Worm (Caenorhabditis elegans) whole organism, mixed stage, embryonic: Measurements from ENCODE around the gene M106.3.
A peak's percentile ranks its signal among the peaks of the same experiment; 100 is the strongest.

Experiments
- M03D4.4 ChIP-seq: sonication (generic microtip); optimal IDR thresholded peaks from 2 replicates; lab custom pipeline; 2017; ENCODE audit warnings: mild to moderate bottlenecking, missing genetic modification characterization, missing compliant biosample characterization
- bed-3 ChIP-seq: fragments of 200-800 bp; sonication (Bioruptor generic); optimal IDR thresholded peaks from 3 replicates; lab custom pipeline; 2018; ENCODE audit warnings: mild to moderate bottlenecking, missing genetic modification characterization, moderate library complexity, missing compliant biosample characterization
- blmp-1 ChIP-seq: fragments of 150-350 bp; optimal IDR thresholded peaks from 2 replicates; lab custom pipeline; 2014; ENCODE audit warnings: missing biosample characterization, missing genetic modification characterization
- ceh-39 ChIP-seq: fragments of 150-350 bp; optimal IDR thresholded peaks from 2 replicates; lab custom pipeline; 2014; ENCODE audit warnings: missing biosample characterization, missing genetic modification characterization
- ceh-43 ChIP-seq: fragments of 200-800 bp; sonication (Bioruptor generic); optimal IDR thresholded peaks from 2 replicates; lab custom pipeline; 2018; ENCODE audit warnings: mild to moderate bottlenecking, missing genetic modification characterization, moderate library complexity, missing compliant biosample characterization
- ceh-83 ChIP-seq: fragments of 200-800 bp; sonication (Bioruptor generic); optimal IDR thresholded peaks from 2 replicates; lab custom pipeline; 2018; ENCODE audit warnings: mild to moderate bottlenecking, missing genetic modification characterization, missing compliant biosample characterization
- ces-1 ChIP-seq: fragments of 150-350 bp; optimal IDR thresholded peaks from 2 replicates; lab custom pipeline; 2014; ENCODE audit warnings: missing biosample characterization, missing genetic modification reagents, missing genetic modification characterization
- cnd-1 ChIP-seq: fragments of 200-800 bp; sonication (Bioruptor generic); optimal IDR thresholded peaks from 2 replicates; lab custom pipeline; 2018; ENCODE audit warnings: mild to moderate bottlenecking, missing genetic modification characterization, missing compliant biosample characterization
- drap-1 ChIP-seq: fragments of 200-800 bp; sonication (Bioruptor generic); optimal IDR thresholded peaks from 3 replicates; lab custom pipeline; 2018; ENCODE audit warnings: mild to moderate bottlenecking, missing genetic modification characterization, missing compliant biosample characterization
- elt-1 ChIP-seq: sonication (generic microtip); optimal IDR thresholded peaks from 2 replicates; lab custom pipeline; 2017; ENCODE audit warnings: missing genetic modification characterization, mild to moderate bottlenecking, missing compliant biosample characterization, antibody characterized with exemption, moderate library complexity, borderline replicate concordance; ENCODE audit not compliant: insufficient read depth
- elt-3 ChIP-seq: fragments of 150-350 bp; optimal IDR thresholded peaks from 2 replicates; lab custom pipeline; 2014; ENCODE audit warnings: missing biosample characterization, missing genetic modification characterization
- flh-1 ChIP-seq: fragments of 200-800 bp; sonication (Bioruptor generic); optimal IDR thresholded peaks from 2 replicates; lab custom pipeline; 2018; ENCODE audit warnings: mild to moderate bottlenecking, missing genetic modification characterization, moderate library complexity, missing compliant biosample characterization
- ham-2 ChIP-seq: fragments of 200-800 bp; sonication (Bioruptor generic); optimal IDR thresholded peaks from 2 replicates; lab custom pipeline; 2018; ENCODE audit warnings: mild to moderate bottlenecking, missing genetic modification characterization, missing compliant biosample characterization
- hlh-1 ChIP-seq: fragments of 150-350 bp; optimal IDR thresholded peaks from 2 replicates; lab custom pipeline; 2014; ENCODE audit warnings: missing biosample characterization, missing genetic modification reagents, missing genetic modification characterization
- lin-13 ChIP-seq: fragments of 150-350 bp; optimal IDR thresholded peaks from 2 replicates; lab custom pipeline; 2014; ENCODE audit warnings: missing biosample characterization, missing genetic modification characterization
- lin-32 ChIP-seq: fragments of 200-800 bp; sonication (Bioruptor generic); optimal IDR thresholded peaks from 2 replicates; lab custom pipeline; 2018; ENCODE audit warnings: mild to moderate bottlenecking, missing genetic modification characterization, missing compliant biosample characterization
- lsy-2 ChIP-seq: fragments of 150-350 bp; optimal IDR thresholded peaks from 2 replicates; lab custom pipeline; 2014; ENCODE audit warnings: missing biosample characterization, missing genetic modification characterization
- mab-5 ChIP-seq: fragments of 150-350 bp; optimal IDR thresholded peaks from 2 replicates; lab custom pipeline; 2014; ENCODE audit warnings: missing biosample characterization, missing genetic modification characterization
- mep-1 ChIP-seq: fragments of 150-350 bp; optimal IDR thresholded peaks from 2 replicates; lab custom pipeline; 2017; ENCODE audit warnings: missing biosample characterization, missing genetic modification reagents, missing genetic modification characterization, inconsistent platforms
- mls-2 ChIP-seq: sonication (generic microtip); optimal IDR thresholded peaks from 2 replicates; lab custom pipeline; 2016; ENCODE audit warnings: mild to moderate bottlenecking, missing genetic modification characterization, moderate library complexity, missing compliant biosample characterization
- nhr-12 ChIP-seq: fragments of 150-350 bp; optimal IDR thresholded peaks from 2 replicates; lab custom pipeline; 2014; ENCODE audit warnings: missing biosample characterization, missing genetic modification characterization
- nhr-2 ChIP-seq: fragments of 150-350 bp; optimal IDR thresholded peaks from 2 replicates; lab custom pipeline; 2014; ENCODE audit warnings: missing biosample characterization, missing genetic modification characterization
- nhr-237 ChIP-seq: fragments of 150-350 bp; optimal IDR thresholded peaks from 2 replicates; lab custom pipeline; 2014; ENCODE audit warnings: missing biosample characterization, missing genetic modification characterization
- nhr-28 ChIP-seq: fragments of 150-350 bp; optimal IDR thresholded peaks from 2 replicates; lab custom pipeline; 2014; ENCODE audit warnings: missing biosample characterization, missing genetic modification characterization
- nhr-76 ChIP-seq: sonication (generic microtip); optimal IDR thresholded peaks from 2 replicates; lab custom pipeline; 2017; ENCODE audit warnings: missing biosample characterization, missing genetic modification characterization
- pha-4 ChIP-seq: fragments of 150-350 bp; optimal IDR thresholded peaks from 2 replicates; lab custom pipeline; 2018; ENCODE audit warnings: missing biosample characterization, missing genetic modification reagents, missing genetic modification characterization
- sem-2 ChIP-seq: fragments of 200-800 bp; sonication (Bioruptor generic); optimal IDR thresholded peaks from 2 replicates; lab custom pipeline; 2018; ENCODE audit warnings: mild to moderate bottlenecking, missing genetic modification characterization, missing compliant biosample characterization
- snpc-4 ChIP-seq: fragments of 150-350 bp; optimal IDR thresholded peaks from 2 replicates; lab custom pipeline; 2014; ENCODE audit warnings: missing biosample characterization, missing genetic modification characterization
- sptf-1 ChIP-seq: sonication (generic microtip); optimal IDR thresholded peaks from 2 replicates; lab custom pipeline; 2017; ENCODE audit warnings: mild to moderate bottlenecking, missing genetic modification characterization, moderate library complexity, missing compliant biosample characterization
- tbx-8 ChIP-seq: fragments of 200-800 bp; sonication (Bioruptor generic); optimal IDR thresholded peaks from 2 replicates; lab custom pipeline; 2018; ENCODE audit warnings: mild to moderate bottlenecking, missing genetic modification characterization, moderate library complexity, missing compliant biosample characterization
- unc-120 ChIP-seq: sonication (generic microtip); optimal IDR thresholded peaks from 2 replicates; lab custom pipeline; 2017; ENCODE audit warnings: missing genetic modification characterization, missing compliant biosample characterization; ENCODE audit not compliant: poor library complexity, severe bottlenecking
- unc-39 ChIP-seq: fragments of 150-350 bp; optimal IDR thresholded peaks from 2 replicates; lab custom pipeline; 2014; ENCODE audit warnings: missing biosample characterization, missing genetic modification characterization
- unc-62 ChIP-seq: fragments of 150-350 bp; optimal IDR thresholded peaks from 2 replicates; lab custom pipeline; 2014; ENCODE audit warnings: missing biosample characterization, missing genetic modification reagents, missing genetic modification characterization
- zip-8 ChIP-seq: fragments of 150-350 bp; optimal IDR thresholded peaks from 2 replicates; lab custom pipeline; 2014; ENCODE audit warnings: missing biosample characterization, missing genetic modification characterization
- ztf-11 ChIP-seq: fragments of 150-350 bp; optimal IDR thresholded peaks from 2 replicates; lab custom pipeline; 2014; ENCODE audit warnings: missing biosample characterization, missing genetic modification characterization

Gene M106.3

DNA sequence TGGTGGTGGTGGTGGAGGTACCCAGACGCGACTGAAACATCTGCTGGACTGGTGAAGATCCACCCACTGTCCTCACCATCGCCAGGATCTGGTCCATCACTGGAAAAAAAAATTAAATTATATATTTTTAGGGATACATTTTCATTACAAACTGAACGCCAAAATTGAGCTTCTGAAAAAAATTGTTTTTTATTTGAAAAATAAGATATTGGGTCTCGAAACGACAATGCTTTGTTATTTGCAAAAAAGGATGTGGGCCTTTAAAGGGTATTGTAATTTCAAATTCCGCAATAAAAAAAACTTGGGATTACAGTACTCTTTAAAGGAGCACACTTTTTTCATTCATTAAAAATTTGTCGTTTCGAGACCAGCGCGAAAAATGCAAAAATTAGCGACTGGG is 10.8 kb downstream of the M106.3 start, which contains the start of gene M106.2:
TSS of gene M106.2 (minus strand) at position 101 of the 400 bp plus-strand sequence.
- TF ChIP-seq mab-5 (tag; lab: Kevin White, UChicago) (no peak), ceh-43 (GFP tag; lab: Kevin White, UChicago) (no peak), nhr-237 (tag; lab: Kevin White, UChicago) (no peak), ztf-11 (tag; lab: Kevin White, UChicago) (no peak), blmp-1 (tag; lab: Kevin White, UChicago) (no peak), nhr-12 (tag; lab: Kevin White, UChicago) (no peak), cnd-1 (tag; lab: Kevin White, UChicago) (no peak), ces-1 (GFP tag; lab: Kevin White, UChicago) (no peak), nhr-76 (tag; lab: Kevin White, UChicago) (no peak)

DNA sequence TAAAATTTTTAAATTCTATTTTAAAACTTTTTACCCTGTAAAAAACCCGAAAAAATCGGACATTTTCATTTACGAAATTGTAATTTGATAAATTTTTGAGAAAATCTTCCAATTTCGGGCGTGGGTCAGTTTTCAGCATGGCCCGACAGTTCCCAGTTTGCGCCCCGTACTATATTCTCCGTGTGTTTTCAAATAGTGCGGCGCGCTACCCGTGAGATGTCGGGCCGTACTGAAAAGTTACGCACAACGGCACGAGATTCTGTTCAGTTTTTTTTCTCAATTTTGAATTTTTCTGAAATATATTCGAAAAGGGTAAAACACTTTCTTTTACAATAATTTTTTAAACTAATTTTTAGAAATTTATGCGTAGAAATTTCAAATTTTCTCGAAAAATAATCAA is 13.7 kb downstream of the M106.3 start:
- no peak for TF ChIP-seq nhr-2

DNA sequence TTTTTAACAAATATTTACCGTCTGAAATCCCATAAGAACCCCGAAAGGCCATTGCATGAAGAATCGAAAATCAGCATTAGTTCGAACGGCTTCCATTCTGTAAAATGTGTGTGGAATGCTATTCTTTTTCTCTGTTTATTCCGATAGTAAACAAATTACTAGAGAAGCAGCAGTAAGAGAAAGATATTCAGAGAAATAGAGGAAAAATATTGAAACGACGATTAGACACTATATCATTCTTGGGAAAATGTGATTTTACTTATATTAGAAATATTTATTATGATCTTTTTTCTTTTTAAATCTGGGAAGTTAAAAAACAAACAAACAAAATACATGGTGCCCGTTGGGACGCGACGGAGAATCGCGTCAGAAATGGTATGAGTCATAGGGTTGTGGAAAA is 17.2 kb downstream of the M106.3 start, which contains the start of gene M106.8:
TSS of gene M106.8 (minus strand) at position 101 of the 400 bp plus-strand sequence.
- TF ChIP-seq ztf-11 (tag; lab: Kevin White, UChicago) (no peak), nhr-76 (tag; lab: Kevin White, UChicago) (no peak)
- TF ChIP-seq, all 35 proteins: peak for 0

DNA sequence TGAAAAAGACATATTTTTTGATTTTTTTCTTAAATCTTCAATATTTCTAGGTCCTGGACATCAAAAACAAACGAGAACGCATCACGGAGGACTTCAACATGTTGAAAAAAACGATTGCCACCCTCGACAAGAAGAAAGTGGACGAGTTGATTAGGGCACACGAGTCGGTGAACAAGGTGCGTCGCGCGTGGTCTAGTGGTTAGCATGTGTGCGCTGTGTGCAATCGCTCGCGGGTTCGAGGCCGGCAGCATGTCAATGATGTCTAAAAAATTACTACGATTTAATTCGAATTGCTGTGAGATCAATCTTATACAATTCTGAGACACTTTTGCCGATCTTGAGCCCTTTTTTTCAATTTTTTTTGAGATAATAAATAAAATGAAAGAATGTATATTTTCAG is 20.6 kb downstream of the M106.3 start:
- TF ChIP-seq blmp-1 (tag; lab: Kevin White, UChicago): no peak
- TF ChIP-seq unc-39 (tag; lab: Kevin White, UChicago): peak; percentile 43
- peak; percentile 33 for TF ChIP-seq ceh-39 (tag; lab: Kevin White, UChicago)
- TF ChIP-seq elt-1 (tag; lab: Kevin White, UChicago): no peak
- TF ChIP-seq unc-120 (tag; lab: Kevin White, UChicago): peak; percentile 84
- peak; percentile 23 for TF ChIP-seq hlh-1 (tag; lab: Kevin White, UChicago)
- peak; percentile 23 for TF ChIP-seq mep-1 (tag; lab: Kevin White, UChicago)
- TF ChIP-seq lin-32 (GFP tag; lab: Kevin White, UChicago): peak; percentile 90
- no peak for TF ChIP-seq nhr-76 (tag; lab: Kevin White, UChicago)
- no peak for TF ChIP-seq snpc-4
- no peak for TF ChIP-seq nhr-237 (tag; lab: Kevin White, UChicago)
- TF ChIP-seq zip-8 (tag; lab: Kevin White, UChicago): no peak
- peak; percentile 98 for TF ChIP-seq mls-2 (tag; lab: Kevin White, UChicago)
- TF ChIP-seq lsy-2 (tag; lab: Kevin White, UChicago): peak; percentile 59
- peak; percentile 91 for TF ChIP-seq ham-2 (GFP tag; lab: Kevin White, UChicago)
- TF ChIP-seq ces-1 (GFP tag; lab: Kevin White, UChicago): no peak
- peak; percentile 97 for TF ChIP-seq tbx-8 (GFP tag; lab: Kevin White, UChicago)
- TF ChIP-seq flh-1 (GFP tag; lab: Kevin White, UChicago): peak; percentile 83
- TF ChIP-seq sem-2 (GFP tag; lab: Kevin White, UChicago): peak; percentile 94
- no peak for TF ChIP-seq nhr-12 (tag; lab: Kevin White, UChicago)
- peak; percentile 49 for TF ChIP-seq ztf-11 (tag; lab: Kevin White, UChicago)
- TF ChIP-seq drap-1 (GFP tag; lab: Kevin White, UChicago): peak; percentile 94
- peak; percentile 99 for TF ChIP-seq ceh-83
- TF ChIP-seq nhr-2: no peak
- no peak for TF ChIP-seq mab-5 (tag; lab: Kevin White, UChicago)
- peak; percentile 12 for TF ChIP-seq unc-62 (GFP tag; lab: Kevin White, UChicago)
- peak; percentile 95 for TF ChIP-seq M03D4.4
- peak; percentile 83 for TF ChIP-seq pha-4 (tag; lab: Kevin White, UChicago)
- peak; percentile 92 for TF ChIP-seq ceh-43 (GFP tag; lab: Kevin White, UChicago)
- TF ChIP-seq sptf-1 (tag; lab: Kevin White, UChicago): peak; percentile 96
- TF ChIP-seq nhr-28 (tag; lab: Kevin White, UChicago): peak; percentile 63
- TF ChIP-seq bed-3: peak; percentile 82
- peak; percentile 74 for TF ChIP-seq lin-13 (tag; lab: Kevin White, UChicago)
- TF ChIP-seq elt-3 (tag; lab: Kevin White, UChicago): no peak
- peak; percentile 97 for TF ChIP-seq cnd-1 (tag; lab: Kevin White, UChicago)
